Worm (Caenorhabditis elegans) whole organism, late embryonic: ENCODE results near the gene K01D12.8.

Source experiments
- C38D4.7 ChIP-seq: fragments of 200-800 bp; sonication (Bioruptor generic); optimal IDR thresholded peaks from 2 replicates; lab custom pipeline; 2018; ENCODE audit warnings: mild to moderate bottlenecking, missing genetic modification characterization, moderate library complexity, missing compliant biosample characterization
- K02D7.2 ChIP-seq: sonication (generic microtip); optimal IDR thresholded peaks from 2 replicates; lab custom pipeline; 2017; ENCODE audit warnings: mild to moderate bottlenecking, missing genetic modification characterization, missing compliant biosample characterization
- T23F11.4 ChIP-seq: fragments of 200-800 bp; sonication (Bioruptor generic); optimal IDR thresholded peaks from 2 replicates; lab custom pipeline; 2018; ENCODE audit warnings: mild to moderate bottlenecking, missing genetic modification characterization, missing compliant biosample characterization
- ahr-1 ChIP-seq: sonication (generic microtip); optimal IDR thresholded peaks from 2 replicates; lab custom pipeline; 2016; ENCODE audit warnings: missing genetic modification characterization, missing compliant biosample characterization
- ceh-14 ChIP-seq: sonication (generic microtip); optimal IDR thresholded peaks from 2 replicates; lab custom pipeline; 2016; ENCODE audit warnings: missing genotype, missing genetic modification characterization, missing compliant biosample characterization
- ceh-18 ChIP-seq: sonication (generic microtip); optimal IDR thresholded peaks from 2 replicates; lab custom pipeline; 2016; ENCODE audit warnings: missing genetic modification characterization, missing compliant biosample characterization
- ceh-19 ChIP-seq: fragments of 200-800 bp; sonication (Bioruptor generic); optimal IDR thresholded peaks from 2 replicates; lab custom pipeline; 2018; ENCODE audit warnings: mild to moderate bottlenecking, missing genetic modification characterization, missing compliant biosample characterization
- ceh-24 ChIP-seq: sonication (generic microtip); optimal IDR thresholded peaks from 2 replicates; lab custom pipeline; 2016; ENCODE audit warnings: mild to moderate bottlenecking, missing genetic modification characterization, missing compliant biosample characterization
- ceh-30 ChIP-seq: fragments of 150-350 bp; optimal IDR thresholded peaks from 2 replicates; lab custom pipeline; 2014; ENCODE audit warnings: missing biosample characterization, missing genetic modification characterization
- ceh-31 ChIP-seq: sonication (generic microtip); optimal IDR thresholded peaks from 2 replicates; lab custom pipeline; 2016; ENCODE audit warnings: missing genetic modification characterization, missing compliant biosample characterization
- ceh-48 ChIP-seq: sonication (generic microtip); optimal IDR thresholded peaks from 2 replicates; lab custom pipeline; 2016; ENCODE audit warnings: missing genetic modification characterization, inconsistent platforms, missing compliant biosample characterization
- ceh-9 ChIP-seq: sonication (generic microtip); optimal IDR thresholded peaks from 2 replicates; lab custom pipeline; 2016; ENCODE audit warnings: mild to moderate bottlenecking, missing genetic modification characterization, inconsistent platforms, missing compliant biosample characterization
- ets-4 ChIP-seq: sonication (generic microtip); optimal IDR thresholded peaks from 2 replicates; lab custom pipeline; 2016; ENCODE audit warnings: missing genetic modification characterization, missing compliant biosample characterization
- fkh-10 ChIP-seq: fragments of 150-350 bp; optimal IDR thresholded peaks from 2 replicates; lab custom pipeline; 2014; ENCODE audit warnings: missing biosample characterization, missing genetic modification reagents, missing genetic modification characterization
- fkh-6 ChIP-seq: sonication (generic microtip); optimal IDR thresholded peaks from 2 replicates; lab custom pipeline; 2016; ENCODE audit warnings: missing genetic modification characterization, missing compliant biosample characterization
- gmeb-2 ChIP-seq: sonication (generic microtip); optimal IDR thresholded peaks from 2 replicates; lab custom pipeline; 2016; ENCODE audit warnings: missing genetic modification characterization, inconsistent platforms, missing compliant biosample characterization
- hlh-15 ChIP-seq: sonication (generic microtip); optimal IDR thresholded peaks from 2 replicates; lab custom pipeline; 2016; ENCODE audit warnings: missing genetic modification characterization, missing compliant biosample characterization
- hlh-30 ChIP-seq: sonication (generic microtip); optimal IDR thresholded peaks from 2 replicates; lab custom pipeline; 2017; ENCODE audit warnings: antibody characterized with exemption, missing genetic modification characterization, missing compliant biosample characterization; ENCODE audit not compliant: insufficient read depth
- hlh-8 ChIP-seq: sonication (generic microtip); optimal IDR thresholded peaks from 2 replicates; lab custom pipeline; 2016; ENCODE audit warnings: missing genotype, missing genetic modification characterization, missing compliant biosample characterization
- lim-6 ChIP-seq: sonication (generic microtip); optimal IDR thresholded peaks from 2 replicates; lab custom pipeline; 2016; ENCODE audit warnings: missing genetic modification characterization, missing compliant biosample characterization
- lin-11 ChIP-seq: fragments of 200-800 bp; sonication (Bioruptor generic); optimal IDR thresholded peaks from 2 replicates; lab custom pipeline; 2018; ENCODE audit warnings: mild to moderate bottlenecking, missing genetic modification characterization, missing compliant biosample characterization
- madf-2 ChIP-seq: sonication (generic microtip); optimal IDR thresholded peaks from 2 replicates; lab custom pipeline; 2017; ENCODE audit warnings: missing genetic modification characterization, missing compliant biosample characterization
- mec-3 ChIP-seq: sonication (generic microtip); optimal IDR thresholded peaks from 2 replicates; lab custom pipeline; 2016; ENCODE audit warnings: borderline replicate concordance, missing genetic modification characterization, missing compliant biosample characterization
- nhr-232 ChIP-seq: sonication (generic microtip); optimal IDR thresholded peaks from 2 replicates; lab custom pipeline; 2016; ENCODE audit warnings: missing genetic modification characterization, missing compliant biosample characterization
- npax-4 ChIP-seq: sonication (generic microtip); optimal IDR thresholded peaks from 2 replicates; lab custom pipeline; 2016; ENCODE audit warnings: missing genetic modification characterization, missing compliant biosample characterization
- odd-2 ChIP-seq: sonication (generic microtip); optimal IDR thresholded peaks from 2 replicates; lab custom pipeline; 2017; ENCODE audit warnings: antibody characterized with exemption, mild to moderate bottlenecking, missing genetic modification characterization, missing compliant biosample characterization
- pat-9 ChIP-seq: fragments of 200-800 bp; sonication (Bioruptor generic); optimal IDR thresholded peaks from 2 replicates; lab custom pipeline; 2018; ENCODE audit warnings: mild to moderate bottlenecking, missing genetic modification characterization, moderate library complexity, missing compliant biosample characterization
- pha-2 ChIP-seq: sonication (generic microtip); optimal IDR thresholded peaks from 2 replicates; lab custom pipeline; 2017; ENCODE audit warnings: mild to moderate bottlenecking, missing genetic modification characterization, missing compliant biosample characterization
- pha-4 ChIP-seq: fragments of 150-350 bp; optimal IDR thresholded peaks from 2 replicates; lab custom pipeline; 2018; ENCODE audit warnings: missing biosample characterization, missing genetic modification reagents, missing genetic modification characterization
- pqm-1 ChIP-seq: sonication (generic microtip); optimal IDR thresholded peaks from 2 replicates; lab custom pipeline; 2016; ENCODE audit warnings: missing genetic modification characterization, missing compliant biosample characterization
- pros-1 ChIP-seq: fragments of 150-350 bp; optimal IDR thresholded peaks from 2 replicates; lab custom pipeline; 2014; ENCODE audit warnings: missing biosample characterization, missing genetic modification reagents, missing genetic modification characterization
- rnt-1 ChIP-seq: sonication (generic microtip); optimal IDR thresholded peaks from 2 replicates; lab custom pipeline; 2016; ENCODE audit warnings: missing genetic modification characterization, missing compliant biosample characterization
- sdc-2 ChIP-seq: sonication (generic microtip); optimal IDR thresholded peaks from 2 replicates; lab custom pipeline; 2016; ENCODE audit warnings: missing genotype, missing genetic modification characterization, missing compliant biosample characterization
- sox-2 ChIP-seq: fragments of 200-800 bp; sonication (Bioruptor generic); IDR thresholded peaks from 2 replicates; pipeline ENCODE4 v1.3.6; 2022; ENCODE audit warnings: missing genetic modification reagents, missing genetic modification characterization, missing compliant biosample characterization
- syd-9 ChIP-seq: sonication (generic microtip); optimal IDR thresholded peaks from 2 replicates; lab custom pipeline; 2016; ENCODE audit warnings: mild to moderate bottlenecking, missing genetic modification characterization, moderate library complexity, missing compliant biosample characterization
- ttx-3 ChIP-seq: sonication (generic microtip); optimal IDR thresholded peaks from 2 replicates; lab custom pipeline; 2016; ENCODE audit warnings: missing genetic modification reagents, missing genetic modification characterization, missing compliant biosample characterization
- unc-42 ChIP-seq: sonication (generic microtip); optimal IDR thresholded peaks from 2 replicates; lab custom pipeline; 2016; ENCODE audit warnings: missing genotype, missing genetic modification characterization, missing compliant biosample characterization
- unc-55 ChIP-seq: sonication (generic microtip); optimal IDR thresholded peaks from 2 replicates; lab custom pipeline; 2017; ENCODE audit warnings: missing biosample characterization, missing genetic modification reagents, missing genetic modification characterization

The K01D12.8 gene

ce11 chrV:12410416-12411001, 8.1 kb downstream of the K01D12.8 start, which contains the start of gene hrg-2:
Gene hrg-2 (minus strand): TSS chrV:12410513.
- TF ChIP-seq unc-42 (no peak), ttx-3 (tag; lab: Kevin White, UChicago) (no peak), lin-11 (tag; lab: Kevin White, UChicago) (no peak), npax-4 (tag; lab: Kevin White, UChicago) (no peak), hlh-8 (tag; lab: Kevin White, UChicago) (no peak), ceh-14 (tag; lab: Kevin White, UChicago) (no peak), pqm-1 (tag; lab: Kevin White, UChicago) (no peak), T23F11.4 (no peak), ahr-1 (tag; lab: Kevin White, UChicago) (no peak), unc-55 (no peak), ceh-30 (no peak), madf-2 (tag; lab: Kevin White, UChicago) (no peak), fkh-10 (GFP tag; lab: Kevin White, UChicago) (no peak), hlh-30 (tag; lab: Kevin White, UChicago) (no peak)

DNA sequence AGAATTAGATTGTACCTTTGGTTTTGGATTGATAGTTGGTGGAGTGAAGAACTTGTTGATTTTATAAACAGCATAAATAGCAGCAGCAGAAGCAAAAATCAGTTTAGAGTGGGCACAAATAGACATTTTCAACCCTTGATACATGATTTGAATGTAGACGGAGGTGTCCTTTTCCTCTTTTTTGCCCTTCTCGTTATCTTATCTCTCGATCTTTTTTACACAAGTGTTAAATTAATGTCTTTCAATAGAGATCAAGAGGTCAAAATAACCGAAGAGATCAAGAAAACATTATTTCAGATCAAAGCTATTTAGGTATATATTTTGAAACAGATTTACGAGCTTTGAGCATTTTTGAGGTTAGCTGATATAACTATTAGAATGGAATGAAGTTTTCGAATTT, 9.5 kb downstream of the K01D12.8 start, which contains the start of gene cdr-7:
cdr-7 (minus strand) TSS at position 205 of the 400 bp plus-strand sequence.
- TF ChIP-seq pqm-1 (tag; lab: Kevin White, UChicago) (no peak), ets-4 (tag; lab: Kevin White, UChicago) (no peak), T23F11.4 (no peak), unc-42 (no peak), pat-9 (tag; lab: Kevin White, UChicago) (no peak), sdc-2 (tag; lab: Kevin White, UChicago) (no peak), syd-9 (tag; lab: Kevin White, UChicago) (no peak), ceh-24 (tag; lab: Kevin White, UChicago) (no peak), ceh-31 (tag; lab: Kevin White, UChicago) (no peak), lim-6 (tag; lab: Kevin White, UChicago) (no peak), nhr-232 (tag; lab: Kevin White, UChicago) (no peak), fkh-6 (no peak), ceh-9 (tag; lab: Kevin White, UChicago) (no peak), ahr-1 (tag; lab: Kevin White, UChicago) (no peak), hlh-15 (tag; lab: Kevin White, UChicago) (no peak), ceh-19 (GFP tag; lab: Kevin White, UChicago) (no peak), pros-1 (tag; lab: Kevin White, UChicago) (no peak)

DNA sequence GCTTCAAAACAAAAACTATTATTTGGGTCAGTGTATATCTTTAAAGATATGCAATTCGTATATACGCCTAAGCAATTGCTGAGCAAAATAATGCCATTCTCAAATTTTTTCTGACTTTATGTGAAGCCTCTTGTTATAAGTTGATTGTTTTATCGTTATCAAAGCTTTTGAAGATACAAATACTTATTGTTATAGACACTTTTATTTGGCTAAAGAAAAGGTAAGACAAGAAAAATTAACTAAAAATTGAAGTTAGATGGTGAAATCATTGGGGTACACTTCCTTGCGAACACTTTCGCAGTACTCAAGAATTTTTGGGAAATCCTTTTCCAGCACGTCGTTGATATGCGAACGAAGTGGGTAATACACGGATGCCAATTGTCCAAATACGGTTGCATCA, 9.9 kb downstream of the K01D12.8 start:
- TF ChIP-seq pha-2 (tag; lab: Kevin White, UChicago): no peak
- no peak for TF ChIP-seq unc-42
- TF ChIP-seq hlh-8 (tag; lab: Kevin White, UChicago): no peak
- TF ChIP-seq mec-3 (tag; lab: Kevin White, UChicago): no peak
- TF ChIP-seq ceh-18 (tag; lab: Kevin White, UChicago): no peak
- TF ChIP-seq ceh-14 (tag; lab: Kevin White, UChicago): no peak
- TF ChIP-seq C38D4.7 (GFP tag; lab: Kevin White, UChicago): no peak
- no peak for TF ChIP-seq odd-2
- no peak for TF ChIP-seq rnt-1
- TF ChIP-seq K02D7.2 (tag; lab: Kevin White, UChicago): no peak
- no peak for TF ChIP-seq gmeb-2
- TF ChIP-seq madf-2 (tag; lab: Kevin White, UChicago): no peak
- TF ChIP-seq sox-2 (GFP tag; lab: Robert Waterston, UW): no peak
- no peak for TF ChIP-seq ahr-1 (tag; lab: Kevin White, UChicago)
- TF ChIP-seq ceh-48 (tag; lab: Kevin White, UChicago): no peak
- no peak for TF ChIP-seq pha-4
- TF ChIP-seq lin-11 (tag; lab: Kevin White, UChicago): no peak
